Fruit fly (Drosophila melanogaster) whole organism, embryonic: ENCODE results near the gene CG13000.

Experiments
- Abd-B ChIP-seq: fragments of 200-800 bp; sonication (Bioruptor generic); optimal IDR thresholded peaks from 2 replicates; lab custom pipeline; 2018; ENCODE audit warnings: missing biosample characterization, mild to moderate bottlenecking, missing genetic modification characterization, moderate library complexity
- Antp ChIP-seq: fragments of 200-800 bp; sonication (Bioruptor generic); optimal IDR thresholded peaks from 3 replicates; lab custom pipeline; 2016; ENCODE audit warnings: missing biosample characterization, missing genetic modification characterization
- CG10274 ChIP-seq: fragments of 200-800 bp; sonication (Bioruptor generic); optimal IDR thresholded peaks from 3 replicates; lab custom pipeline; 2017; ENCODE audit warnings: missing biosample characterization, mild to moderate bottlenecking, missing genetic modification characterization
- CG12299 ChIP-seq: fragments of 200-800 bp; sonication (Bioruptor generic); optimal IDR thresholded peaks from 2 replicates; lab custom pipeline; 2018; ENCODE audit warnings: missing biosample characterization, mild to moderate bottlenecking, missing genetic modification characterization
- CG12659 ChIP-seq: fragments of 200-800 bp; sonication (Bioruptor generic); optimal IDR thresholded peaks from 3 replicates; lab custom pipeline; 2017; ENCODE audit warnings: mild to moderate bottlenecking, missing biosample characterization, missing genetic modification reagents, missing genetic modification characterization
- CG14014 ChIP-seq: fragments of 200-800 bp; sonication (Bioruptor generic); IDR thresholded peaks from 2 replicates; pipeline ENCODE4 v1.3.6; 2022; ENCODE audit warnings: missing biosample characterization, missing genetic modification characterization
- CG15514 ChIP-seq: fragments of 200-800 bp; sonication (Bioruptor generic); optimal IDR thresholded peaks from 3 replicates; lab custom pipeline; 2017; ENCODE audit warnings: missing biosample characterization, missing genetic modification characterization, mild to moderate bottlenecking, moderate library complexity, missing genetic modification reagents
- CG15696 ChIP-seq: fragments of 200-800 bp; sonication (Bioruptor generic); optimal IDR thresholded peaks from 2 replicates; lab custom pipeline; 2019; ENCODE audit warnings: missing biosample characterization, mild to moderate bottlenecking, missing genetic modification characterization, moderate library complexity
- CG16813 ChIP-seq: fragments of 200-800 bp; sonication (Bioruptor generic); IDR thresholded peaks from 3 replicates; pipeline ENCODE4 v1.3.6; 2022; ENCODE audit warnings: missing biosample characterization, missing genetic modification characterization; ENCODE audit not compliant: partially characterized antibody
- CG16815 ChIP-seq: fragments of 200-800 bp; sonication (Bioruptor generic); optimal IDR thresholded peaks from 3 replicates; lab custom pipeline; 2017; ENCODE audit warnings: missing biosample characterization, mild to moderate bottlenecking, missing genetic modification characterization
- CG17568 ChIP-seq: fragments of 200-800 bp; sonication (Bioruptor generic); optimal IDR thresholded peaks from 2 replicates; lab custom pipeline; 2018; ENCODE audit warnings: missing biosample characterization, mild to moderate bottlenecking, missing genetic modification characterization, moderate library complexity
- CG1832 ChIP-seq: fragments of 200-800 bp; sonication (Bioruptor generic); optimal IDR thresholded peaks from 2 replicates; lab custom pipeline; 2017; ENCODE audit warnings: missing biosample characterization, mild to moderate bottlenecking, missing genetic modification characterization, inconsistent platforms
- CG2678 ChIP-seq: fragments of 200-800 bp; sonication (Bioruptor generic); optimal IDR thresholded peaks from 3 replicates; lab custom pipeline; 2019; ENCODE audit warnings: missing biosample characterization, mild to moderate bottlenecking, missing genetic modification characterization, moderate library complexity
- CG32772 ChIP-seq: fragments of 200-800 bp; sonication (Bioruptor generic); IDR thresholded peaks from 2 replicates; pipeline ENCODE4 v1.3.6; 2022; ENCODE audit warnings: missing biosample characterization, missing genetic modification characterization
- CG4360 ChIP-seq: fragments of 200-800 bp; sonication (Bioruptor generic); IDR thresholded peaks from 2 replicates; pipeline ENCODE4 v1.3.6; 2022; ENCODE audit warnings: missing biosample characterization, missing genetic modification characterization
- CG4820 ChIP-seq: fragments of 200-800 bp; sonication (Bioruptor generic); optimal IDR thresholded peaks from 3 replicates; lab custom pipeline; 2016; ENCODE audit warnings: missing biosample characterization, missing genetic modification characterization
- CG6254 ChIP-seq: fragments of 200-800 bp; sonication (Bioruptor generic); optimal IDR thresholded peaks from 3 replicates; lab custom pipeline; 2017; ENCODE audit warnings: mild to moderate bottlenecking, missing biosample characterization, missing genetic modification reagents, missing genetic modification characterization
- CG6683 ChIP-seq: fragments of 200-800 bp; sonication (Bioruptor generic); optimal IDR thresholded peaks from 2 replicates; lab custom pipeline; 2017; ENCODE audit warnings: missing biosample characterization, mild to moderate bottlenecking, missing genetic modification characterization, missing genetic modification reagents
- CG8281 ChIP-seq: fragments of 200-800 bp; sonication (Bioruptor generic); optimal IDR thresholded peaks from 2 replicates; lab custom pipeline; 2018; ENCODE audit warnings: missing biosample characterization, mild to moderate bottlenecking, missing genetic modification characterization, moderate library complexity
- CG8478 ChIP-seq: fragments of >200 bp; optimal IDR thresholded peaks from 2 replicates; lab custom pipeline; 2018
- Eip74EF ChIP-seq, 2 experiments: fragments of 200-800 bp in 1 of 2; fragments of >200 bp in 1 of 2; sonication (Bioruptor generic) in 1 of 2; optimal IDR thresholded peaks; 2 replicates each; lab custom pipeline; 2017 to 2019; ENCODE audit warnings: missing biosample characterization in 2 of 2, missing genetic modification characterization in 2 of 2, mild to moderate bottlenecking in 1 of 2, moderate library complexity in 1 of 2
- Hsf ChIP-seq: fragments of 200-800 bp; sonication (Bioruptor generic); optimal IDR thresholded peaks from 3 replicates; lab custom pipeline; 2016; ENCODE audit warnings: missing biosample characterization, missing genetic modification characterization
- Lpt ChIP-seq: fragments of >200 bp; optimal IDR thresholded peaks from 2 replicates; lab custom pipeline; 2018; ENCODE audit warnings: missing biosample characterization, missing genetic modification characterization
- MTF-1 ChIP-seq: fragments of 200-800 bp; sonication (Bioruptor generic); optimal IDR thresholded peaks from 2 replicates; lab custom pipeline; 2018; ENCODE audit warnings: missing biosample characterization, mild to moderate bottlenecking, missing genetic modification characterization, borderline replicate concordance
- Mad ChIP-seq: fragments of 200-800 bp; sonication (Bioruptor generic); optimal IDR thresholded peaks from 2 replicates; lab custom pipeline; 2016; ENCODE audit warnings: missing biosample characterization, missing genetic modification characterization
- NFAT ChIP-seq: fragments of 200-800 bp; sonication (Bioruptor generic); IDR thresholded peaks from 2 replicates; pipeline ENCODE4 v1.3.6; 2022; ENCODE audit warnings: missing biosample characterization, missing genetic modification characterization
- Oli ChIP-seq: fragments of 200-800 bp; sonication (Bioruptor generic); optimal IDR thresholded peaks from 2 replicates; lab custom pipeline; 2018; ENCODE audit warnings: missing biosample characterization, mild to moderate bottlenecking, missing genetic modification characterization, moderate library complexity
- Side ChIP-seq: fragments of 200-800 bp; sonication (Bioruptor generic); optimal IDR thresholded peaks from 2 replicates; lab custom pipeline; 2016; ENCODE audit warnings: missing biosample characterization, missing genetic modification characterization
- Six4 ChIP-seq: fragments of 200-800 bp; sonication (Bioruptor generic); optimal IDR thresholded peaks from 2 replicates; lab custom pipeline; 2016; ENCODE audit warnings: missing biosample characterization, missing genetic modification characterization
- Sry-δ ChIP-seq: fragments of 200-800 bp; sonication (Bioruptor generic); optimal IDR thresholded peaks from 2 replicates; lab custom pipeline; 2016; ENCODE audit warnings: missing biosample characterization, missing genetic modification characterization
- abd-A ChIP-seq: fragments of 200-800 bp; sonication (Bioruptor generic); optimal IDR thresholded peaks from 3 replicates; lab custom pipeline; 2019; ENCODE audit warnings: missing biosample characterization, mild to moderate bottlenecking, missing genetic modification characterization, moderate library complexity
- aop ChIP-seq: fragments of 200-800 bp; sonication (Bioruptor generic); IDR thresholded peaks from 2 replicates; pipeline ENCODE4 v1.3.6; 2022; ENCODE audit warnings: missing biosample characterization, missing genetic modification characterization
- fd102C ChIP-seq: fragments of 200-800 bp; sonication (Bioruptor generic); optimal IDR thresholded peaks from 2 replicates; lab custom pipeline; 2018; ENCODE audit warnings: missing biosample characterization, mild to moderate bottlenecking, missing genetic modification characterization, moderate library complexity
- fd96Cb ChIP-seq: fragments of 200-800 bp; sonication (Bioruptor generic); optimal IDR thresholded peaks from 2 replicates; lab custom pipeline; 2018; ENCODE audit warnings: missing biosample characterization, mild to moderate bottlenecking, missing genetic modification characterization, moderate library complexity
- gce ChIP-seq: fragments of 200-800 bp; sonication (Bioruptor generic); IDR thresholded peaks from 3 replicates; pipeline ENCODE4 v1.3.6; 2022; ENCODE audit warnings: missing biosample characterization, missing genetic modification characterization
- grn ChIP-seq: fragments of 200-800 bp; sonication (Bioruptor generic); optimal IDR thresholded peaks from 3 replicates; lab custom pipeline; 2017; ENCODE audit warnings: missing biosample characterization, missing genetic modification characterization
- her ChIP-seq: fragments of 200-800 bp; sonication (Bioruptor generic); optimal IDR thresholded peaks from 2 replicates; lab custom pipeline; 2016; ENCODE audit warnings: missing biosample characterization, missing genetic modification characterization
- jumu ChIP-seq: fragments of 200-800 bp; sonication (Bioruptor generic); optimal IDR thresholded peaks from 3 replicates; lab custom pipeline; 2016; ENCODE audit warnings: missing biosample characterization, missing genetic modification characterization
- lilli ChIP-seq: fragments of 200-800 bp; sonication (Bioruptor generic); optimal IDR thresholded peaks from 3 replicates; lab custom pipeline; 2016; ENCODE audit warnings: missing biosample characterization, missing genetic modification characterization
- lmd ChIP-seq: fragments of 200-800 bp; sonication (Bioruptor generic); IDR thresholded peaks from 2 replicates; pipeline ENCODE4 v1.3.6; 2022; ENCODE audit warnings: missing biosample characterization, missing genetic modification characterization
- lov ChIP-seq, 2 experiments: fragments of 200-800 bp in 1 of 2; fragments of >200 bp in 1 of 2; sonication (Bioruptor generic) in 1 of 2; IDR thresholded peaks in 1 of 2; optimal IDR thresholded peaks in 1 of 2; 2 replicates in 1 of 2; 3 replicates in 1 of 2; pipeline versions ENCODE4 v1.3.6 to Lab custom; 2017 to 2022; ENCODE audit warnings: missing biosample characterization in 1 of 2, missing genetic modification characterization in 1 of 2
- nom ChIP-seq: fragments of 200-800 bp; sonication (Bioruptor generic); optimal IDR thresholded peaks from 2 replicates; lab custom pipeline; 2017; ENCODE audit warnings: missing biosample characterization, missing genetic modification characterization, mild to moderate bottlenecking, moderate library complexity, missing genetic modification reagents
- phol ChIP-seq: fragments of 200-800 bp; sonication (Bioruptor generic); optimal IDR thresholded peaks from 3 replicates; lab custom pipeline; 2018; ENCODE audit warnings: missing biosample characterization, mild to moderate bottlenecking, missing genetic modification characterization, moderate library complexity
- salm ChIP-seq: fragments of 200-800 bp; sonication (Bioruptor generic); optimal IDR thresholded peaks from 2 replicates; lab custom pipeline; 2018; ENCODE audit warnings: missing biosample characterization, mild to moderate bottlenecking, missing genetic modification characterization
- sens-2 ChIP-seq: fragments of 200-800 bp; sonication (Bioruptor generic); IDR thresholded peaks from 2 replicates; pipeline ENCODE4 v1.3.6; 2022; ENCODE audit warnings: missing biosample characterization, missing genetic modification characterization
- sug ChIP-seq: fragments of 200-800 bp; optimal IDR thresholded peaks from 2 replicates; lab custom pipeline; 2019; ENCODE audit warnings: missing biosample characterization, mild to moderate bottlenecking, missing genetic modification characterization, moderate library complexity
- toy ChIP-seq: fragments of 200-800 bp; sonication (Bioruptor generic); IDR thresholded peaks from 2 replicates; pipeline ENCODE4 v1.3.6; 2022; ENCODE audit warnings: missing biosample characterization, missing genetic modification characterization
- ttk ChIP-seq: fragments of 200-800 bp; sonication (Bioruptor generic); IDR thresholded peaks from 2 replicates; pipeline ENCODE4 v2.1.2; 2022; ENCODE audit warnings: missing biosample characterization, missing genetic modification characterization
- wdn ChIP-seq: fragments of 200-800 bp; sonication (Bioruptor generic); IDR thresholded peaks from 2 replicates; pipeline ENCODE4 v1.3.6; 2022; ENCODE audit warnings: missing biosample characterization, missing genetic modification characterization

Gene CG13000

dm6 chrX:16942735-16943514, 5.3 kb downstream of the CG13000 start, which contains the start of the genes CG13001 and RhoGAP15B (continued):
- peak; percentile 4 for TF ChIP-seq CG12659 (GFP tag; lab: Kevin White, UChicago)
- TF ChIP-seq NFAT (GFP tag; lab: Robert Waterston, UW) = no peak
- no peak for TF ChIP-seq toy (GFP tag; lab: Robert Waterston, UW)
- peak; percentile 80 for TF ChIP-seq CG16813 (GFP tag; lab: Robert Waterston, UW)
- TF ChIP-seq Lpt (GFP tag; lab: Kevin White, UChicago) = no peak
- TF ChIP-seq MTF-1 (GFP tag; lab: Kevin White, UChicago) = no peak
- TF ChIP-seq phol (tag; lab: Kevin White, UChicago) = peak; percentile 16
- TF ChIP-seq salm (tag; lab: Kevin White, UChicago) = no peak
- TF ChIP-seq CG6683 (GFP tag; lab: Kevin White, UChicago) = no peak
- no peak for TF ChIP-seq CG32772
- TF ChIP-seq Eip74EF (GFP tag; optimal IDR thresholded peaks at IDR 0.05; lab: Kevin White, UChicago) = no peak
- no peak for TF ChIP-seq fd102C (GFP tag; lab: Kevin White, UChicago)
- no peak for TF ChIP-seq lilli
- no peak for TF ChIP-seq CG15696
- no peak for TF ChIP-seq grn
- TF ChIP-seq her (GFP tag; lab: Kevin White, UChicago) = no peak
- TF ChIP-seq Mad (GFP tag; lab: Kevin White, UChicago) = no peak
- no peak for TF ChIP-seq CG16815 (GFP tag; lab: Kevin White, UChicago)
- no peak for TF ChIP-seq wdn (GFP tag; lab: Robert Waterston, UW)
- TF ChIP-seq aop (GFP tag; lab: Robert Waterston, UW) = no peak
- TF ChIP-seq CG14014 = no peak
- no peak for TF ChIP-seq sens-2 (GFP tag; lab: Robert Waterston, UW)
- no peak for TF ChIP-seq CG1832 (GFP tag; lab: Kevin White, UChicago)
- no peak for TF ChIP-seq CG8281
- no peak for TF ChIP-seq sug (tag; lab: Kevin White, UChicago)
- TF ChIP-seq CG8478 (lab: Kevin White, UChicago) = no peak
- TF ChIP-seq Oli (tag; lab: Kevin White, UChicago) = no peak
- TF ChIP-seq Antp (GFP tag; lab: Kevin White, UChicago) = no peak
- TF ChIP-seq fd96Cb (tag; lab: Kevin White, UChicago) = no peak
- TF ChIP-seq gce (GFP tag; lab: Robert Waterston, UW) = no peak
- no peak for TF ChIP-seq lmd (GFP tag; lab: Robert Waterston, UW)
- TF ChIP-seq CG6254 = no peak
- TF ChIP-seq CG15514 = peak; percentile 25
- TF ChIP-seq Abd-B (GFP tag; lab: Kevin White, UChicago) = no peak
- TF ChIP-seq abd-A (tag; lab: Kevin White, UChicago) = no peak
- no peak for TF ChIP-seq Hsf (GFP tag; lab: Kevin White, UChicago)
- no peak for TF ChIP-seq CG17568 (GFP tag; lab: Kevin White, UChicago)
- no peak for TF ChIP-seq CG4820 (GFP tag; lab: Kevin White, UChicago)
- peak; percentile 39; the same call in 1 of the 2 replicates for TF ChIP-seq CG4360
- no peak for TF ChIP-seq Side
- TF ChIP-seq nom (GFP tag; lab: Kevin White, UChicago) = peak; percentile 63
- TF ChIP-seq CG10274 (GFP tag; lab: Kevin White, UChicago) = no peak
- TF ChIP-seq CG2678 (tag; lab: Kevin White, UChicago) = no peak
- TF ChIP-seq CG12299 (tag; lab: Kevin White, UChicago) = no peak
- no peak for TF ChIP-seq Six4 (GFP tag; lab: Kevin White, UChicago)
- TF ChIP-seq jumu = no peak
- peak; percentile 56 for TF ChIP-seq Sry-δ (GFP tag; lab: Kevin White, UChicago)
- no peak for TF ChIP-seq lov (optimal IDR thresholded peaks at IDR 0.05; lab: Kevin White, UChicago)
- no peak for TF ChIP-seq lov (GFP tag; IDR thresholded peaks at IDR 0.05; lab: Robert Waterston, UW)
- no peak for TF ChIP-seq ttk (GFP tag; lab: Robert Waterston, UW)
